Fruit fly (Drosophila melanogaster): Measurements from ENCODE around the gene CG7910.
A peak's percentile ranks its signal among the peaks of the same experiment; 100 is the strongest.

The CG7910 gene

DNA sequence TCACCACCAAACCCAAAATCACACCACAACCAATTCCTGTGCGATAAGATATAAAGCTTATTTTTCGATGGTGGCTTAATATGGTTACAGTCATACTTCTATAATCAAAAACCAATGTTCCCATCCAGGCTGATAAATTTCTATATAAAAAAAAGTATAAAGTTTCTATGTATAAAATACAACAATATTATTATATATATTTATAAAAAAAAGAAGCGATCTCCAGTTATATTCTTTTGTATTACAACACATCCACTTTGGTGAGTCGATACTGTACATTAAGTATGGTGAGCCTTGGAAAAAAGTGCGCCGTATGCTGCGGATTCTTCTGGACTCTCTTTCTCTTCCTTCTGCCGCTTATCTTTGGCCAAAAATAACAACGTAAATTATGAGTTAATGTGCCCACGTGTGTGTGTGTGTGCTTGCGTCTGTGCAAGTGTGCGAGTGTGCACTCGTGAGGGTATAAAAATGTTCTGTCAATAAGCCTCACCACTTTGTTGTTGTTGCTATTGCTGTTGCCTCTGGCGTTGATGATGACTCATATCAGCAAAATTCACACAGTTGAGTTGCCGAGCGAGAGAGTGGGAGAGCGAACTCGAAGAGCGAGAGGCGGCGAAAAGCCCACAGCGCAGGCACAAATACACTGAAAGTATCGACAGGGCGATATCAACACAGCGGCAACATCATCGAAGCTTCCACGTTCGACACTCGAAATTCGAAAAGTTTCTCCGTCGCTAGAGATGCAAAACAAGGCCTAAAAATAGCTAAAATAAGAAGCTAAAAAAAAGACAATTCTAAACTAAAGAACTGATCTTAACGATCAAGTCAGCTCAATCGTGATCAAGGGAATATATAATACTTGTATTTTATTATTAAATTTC, 32.6 kb downstream of the CG7910 start (continued):
- peak; percentile 67 for TF ChIP-seq nau (GFP tag; optimal IDR thresholded peaks at IDR 0.05)
- peak; percentile 36 for TF ChIP-seq CG10979 (tag; optimal IDR thresholded peaks at IDR 0.05)
- TF ChIP-seq CG2875 (GFP tag; optimal IDR thresholded peaks at IDR 0.05), result peak; percentile 34
- peak; percentile 25; the same call in 1 of the 2 replicates for TF ChIP-seq CG17328 (GFP tag; IDR thresholded peaks at IDR 0.05)
- TF ChIP-seq klu (GFP tag; IDR thresholded peaks at IDR 0.05), result peak; percentile 55; the same call in 1 of the 2 replicates
- no peak for TF ChIP-seq CG8089 (GFP tag; optimal IDR thresholded peaks at IDR 0.05)
- TF ChIP-seq trem (tag; optimal IDR thresholded peaks at IDR 0.05), result peak; percentile 38
- no peak for TF ChIP-seq CG4617 (GFP tag; optimal IDR thresholded peaks at IDR 0.05; ENCODE audit: borderline replicate concordance)
- peak; percentile 15 for TF ChIP-seq BEAF-32 (GFP tag; optimal IDR thresholded peaks at IDR 0.05)
- peak; percentile 63; the same call in 1 of the 2 replicates for TF ChIP-seq CG14014 (GFP tag; IDR thresholded peaks at IDR 0.05)
- TF ChIP-seq dmrt99B (tag; optimal IDR thresholded peaks at IDR 0.05), result peak; percentile 71
- TF ChIP-seq Ets65A (GFP tag), result no peak
- peak; percentile 63 for TF ChIP-seq CG6813 (GFP tag; optimal IDR thresholded peaks at IDR 0.05)
- TF ChIP-seq Fer3 (tag; optimal IDR thresholded peaks at IDR 0.05), result peak; percentile 84
- no peak for TF ChIP-seq ac (GFP tag; optimal IDR thresholded peaks at IDR 0.05)
- TF ChIP-seq CG15269 (tag; optimal IDR thresholded peaks at IDR 0.05), result peak; percentile 85
- peak; percentile 90 for TF ChIP-seq slbo (GFP tag; IDR thresholded peaks at IDR 0.05)
- TF ChIP-seq wek (GFP tag; optimal IDR thresholded peaks at IDR 0.05), result peak; percentile 64
- peak; percentile 78 for TF ChIP-seq tgo (GFP tag; IDR thresholded peaks at IDR 0.05)
- TF ChIP-seq sim (GFP tag; IDR thresholded peaks at IDR 0.05), result no peak; the same call in 1 of the 2 replicates
- no peak for TF ChIP-seq dati (GFP tag; IDR thresholded peaks at IDR 0.05)
- peak; percentile 89 for TF ChIP-seq sd (tag; optimal IDR thresholded peaks at IDR 0.05)
- TF ChIP-seq CG11723 (GFP tag; optimal IDR thresholded peaks at IDR 0.05), result no peak
- TF ChIP-seq CG1832 (GFP tag; optimal IDR thresholded peaks at IDR 0.05), result peak; percentile 42
- TF ChIP-seq CG2889 (GFP tag; IDR thresholded peaks at IDR 0.05), result no peak
- TF ChIP-seq lbe (GFP tag; optimal IDR thresholded peaks at IDR 0.05), result peak; percentile 75
- no peak for TF ChIP-seq HmgD (GFP tag; optimal IDR thresholded peaks at IDR 0.05)
- TF ChIP-seq Ravus (GFP tag; IDR thresholded peaks at IDR 0.05), result no peak; the same call in 1 of the 2 replicates
- TF ChIP-seq tap (tag; optimal IDR thresholded peaks at IDR 0.05), result peak; percentile 72
- peak; percentile 83 for TF ChIP-seq al (GFP tag; IDR thresholded peaks at IDR 0.05)
- no peak for TF ChIP-seq gfzf (GFP tag; optimal IDR thresholded peaks at IDR 0.05)
- peak; percentile 66 for TF ChIP-seq Sox100B (GFP tag; optimal IDR thresholded peaks at IDR 0.05)
- peak; percentile 71 for TF ChIP-seq Aef1 (GFP tag; IDR thresholded peaks at IDR 0.05)
- TF ChIP-seq Scr (GFP tag; IDR thresholded peaks at IDR 0.05; ENCODE audit: partially characterized antibody), result no peak
- TF ChIP-seq D (optimal IDR thresholded peaks at IDR 0.05), result no peak
- TF ChIP-seq D (GFP tag; optimal IDR thresholded peaks at IDR 0.05), result no peak
- TF ChIP-seq CG11504 (tag; optimal IDR thresholded peaks at IDR 0.05), result peak; percentile 75
- no peak for TF ChIP-seq NK7.1 (GFP tag; optimal IDR thresholded peaks at IDR 0.05)
- peak; percentile 56; the same call in 1 of the 3 replicates for TF ChIP-seq CG11456 (GFP tag; IDR thresholded peaks at IDR 0.05)
- TF ChIP-seq CG7556 (GFP tag; optimal IDR thresholded peaks at IDR 0.05), result peak; percentile 57
- 0 out of 2 replicates have a peak, but pooled peaks have one; percentile 22 for TF ChIP-seq Dref (GFP tag; IDR thresholded peaks at IDR 0.05)
- TF ChIP-seq wdn (GFP tag; IDR thresholded peaks at IDR 0.05), result peak; percentile 76
- peak; percentile 46 for TF ChIP-seq CG10267 (tag; optimal IDR thresholded peaks at IDR 0.05)
- TF ChIP-seq CG17912 (GFP tag; optimal IDR thresholded peaks at IDR 0.05), result peak; percentile 29
- 0 out of 2 replicates have a peak, but pooled peaks have one; percentile 41 for TF ChIP-seq ara (GFP tag; IDR thresholded peaks at IDR 0.05)
- peak; percentile 87 for TF ChIP-seq CG18599 (GFP tag; optimal IDR thresholded peaks at IDR 0.05)
- peak; percentile 65 for TF ChIP-seq CG12659 (GFP tag; optimal IDR thresholded peaks at IDR 0.05)
- TF ChIP-seq zfh2 (GFP tag; optimal IDR thresholded peaks at IDR 0.05), result no peak
